Worm (Caenorhabditis elegans): ENCODE data around the gene dhs-6.

- no peak for TF ChIP-seq fkh-10 (GFP tag; optimal IDR thresholded peaks at IDR 0.05)
- no peak for TF ChIP-seq ama-1 (optimal IDR thresholded peaks at IDR 0.05)
- no peak for TF ChIP-seq pha-4 (tag; optimal IDR thresholded peaks at IDR 0.05)
- TF ChIP-seq ceh-24 (tag; optimal IDR thresholded peaks at IDR 0.05), result no peak
- TF ChIP-seq ceh-2 (tag; optimal IDR thresholded peaks at IDR 0.05), result no peak
- no peak for TF ChIP-seq hlh-15 (tag; optimal IDR thresholded peaks at IDR 0.05)
- no peak for TF ChIP-seq ceh-22 (tag; optimal IDR thresholded peaks at IDR 0.05)
- TF ChIP-seq odd-2 (tag; optimal IDR thresholded peaks at IDR 0.05), result no peak
- no peak for TF ChIP-seq T23F11.4 (GFP tag; optimal IDR thresholded peaks at IDR 0.05)
- no peak for TF ChIP-seq gmeb-2 (tag; optimal IDR thresholded peaks at IDR 0.05)
- TF ChIP-seq ahr-1 (tag; optimal IDR thresholded peaks at IDR 0.05), result no peak
- TF ChIP-seq rnt-1 (tag; optimal IDR thresholded peaks at IDR 0.05), result no peak
These were observed 13.6 kb downstream of the dhs-6 start for ce11 chrII:5605538-5605945.

All from whole organism, late embryonic.